Fruit fly (Drosophila melanogaster) whole organism, wandering third instar larva: ENCODE measurements around the gene CG18178.

ENCODE experiments used
- Abd-B ChIP-seq: fragments of >200 bp; optimal IDR thresholded peaks from 2 replicates; lab custom pipeline; 2017; ENCODE audit warnings: missing biosample characterization, missing genetic modification characterization
- CG32264 ChIP-seq: fragments of 200-800 bp; sonication (Bioruptor generic); optimal IDR thresholded peaks from 2 replicates; lab custom pipeline; 2016; ENCODE audit warnings: missing biosample characterization, missing genetic modification characterization
- CG9705 ChIP-seq: fragments of 200-800 bp; sonication (Bioruptor generic); optimal IDR thresholded peaks from 2 replicates; lab custom pipeline; 2018; ENCODE audit warnings: missing biosample characterization, mild to moderate bottlenecking, missing genetic modification characterization
- CrebA ChIP-seq: fragments of 200-800 bp; sonication (Bioruptor generic); optimal IDR thresholded peaks from 2 replicates; lab custom pipeline; 2016; ENCODE audit warnings: missing biosample characterization, mild to moderate bottlenecking, missing genetic modification characterization, borderline replicate concordance
- Dfd ChIP-seq: fragments of >200 bp; optimal IDR thresholded peaks from 2 replicates; lab custom pipeline; 2017; ENCODE audit warnings: missing biosample characterization, missing genetic modification characterization
- Dif ChIP-seq: fragments of 200-275, 200-300 bp; sonication (Bioruptor generic); optimal IDR thresholded peaks from 2 replicates; lab custom pipeline; 2018; ENCODE audit warnings: missing biosample characterization, missing genetic modification characterization; ENCODE audit not compliant: partially characterized antibody
- GATAd ChIP-seq: sonication (Bioruptor generic); optimal IDR thresholded peaks from 2 replicates; lab custom pipeline; 2016; ENCODE audit warnings: missing biosample characterization, missing genetic modification characterization
- HLH106 ChIP-seq: fragments of 200-800 bp; optimal IDR thresholded peaks from 3 replicates; lab custom pipeline; 2019; ENCODE audit warnings: missing biosample characterization, mild to moderate bottlenecking, missing genetic modification characterization, moderate library complexity
- Hnf4 ChIP-seq: fragments of 200-800 bp; sonication (Bioruptor generic); optimal IDR thresholded peaks from 2 replicates; lab custom pipeline; 2016; ENCODE audit warnings: missing biosample characterization, mild to moderate bottlenecking, missing genetic modification characterization
- Hr78 ChIP-seq: fragments of >200 bp; optimal IDR thresholded peaks from 2 replicates; lab custom pipeline; 2017; ENCODE audit warnings: missing biosample characterization, missing genetic modification characterization
- Hr83 ChIP-seq: fragments of 200-300 bp; sonication (Bioruptor generic); optimal IDR thresholded peaks from 2 replicates; lab custom pipeline; 2016; ENCODE audit warnings: missing biosample characterization, mild to moderate bottlenecking, missing genetic modification characterization, moderate library complexity; ENCODE audit not compliant: poor library complexity, severe bottlenecking
- Jra ChIP-seq: sonication (Bioruptor generic); optimal IDR thresholded peaks from 2 replicates; lab custom pipeline; 2016; ENCODE audit warnings: missing biosample characterization, missing genetic modification characterization
- Mio ChIP-seq: sonication (Bioruptor generic); optimal IDR thresholded peaks from 2 replicates; lab custom pipeline; 2016; ENCODE audit warnings: missing biosample characterization, missing genetic modification characterization
- Myc ChIP-seq: fragments of >200 bp; optimal IDR thresholded peaks from 2 replicates; lab custom pipeline; 2017
- N ChIP-seq: fragments of >200 bp; optimal IDR thresholded peaks from 2 replicates; lab custom pipeline; 2018; ENCODE audit warnings: missing biosample characterization, missing external identifiers, missing genetic modification characterization
- OdsH ChIP-seq: fragments of 200-800 bp; sonication (Bioruptor generic); optimal IDR thresholded peaks from 2 replicates; lab custom pipeline; 2016; ENCODE audit warnings: missing biosample characterization, mild to moderate bottlenecking, missing genetic modification characterization
- Rel ChIP-seq, 2 experiments: fragments of 200-800 bp; sonication (Bioruptor generic) in 1 of 2; optimal IDR thresholded peaks; 2 replicates in 1 of 2; 3 replicates in 1 of 2; lab custom pipeline; 2016 to 2019; ENCODE audit warnings: mild to moderate bottlenecking in 2 of 2, missing biosample characterization in 2 of 2, missing genetic modification characterization in 2 of 2, moderate library complexity in 1 of 2
- Sp1 ChIP-seq: fragments of 200-800 bp; sonication (Bioruptor generic); optimal IDR thresholded peaks from 3 replicates; lab custom pipeline; 2019; ENCODE audit warnings: missing biosample characterization, mild to moderate bottlenecking, missing genetic modification characterization, moderate library complexity
- Vsx2 ChIP-seq: fragments of 200-300, 225-300 bp; sonication (Bioruptor generic); optimal IDR thresholded peaks from 2 replicates; lab custom pipeline; 2018; ENCODE audit warnings: missing biosample characterization, missing genetic modification characterization; ENCODE audit not compliant: partially characterized antibody
- br ChIP-seq: fragments of 200-800 bp; sonication (Bioruptor generic); optimal IDR thresholded peaks from 2 replicates; lab custom pipeline; 2016; ENCODE audit warnings: missing biosample characterization, missing genetic modification characterization
- brk ChIP-seq: fragments of 200-800 bp; sonication (Bioruptor generic); optimal IDR thresholded peaks from 2 replicates; lab custom pipeline; 2016; ENCODE audit warnings: missing biosample characterization, mild to moderate bottlenecking, missing genetic modification characterization
- dl ChIP-seq, 2 experiments: fragments of 175-275, 200-275 bp in 1 of 2; fragments of 200-275 bp in 1 of 2; sonication (Bioruptor generic); optimal IDR thresholded peaks; lab custom pipeline; 2018; ENCODE audit warnings: mild to moderate bottlenecking in 2 of 2, missing biosample characterization in 2 of 2, missing genetic modification characterization in 2 of 2, moderate library complexity in 2 of 2; ENCODE audit not compliant: partially characterized antibody in 2 of 2, insufficient read depth in 1 of 2
- dmrt93B ChIP-seq: fragments of 200-800 bp; sonication (Bioruptor generic); optimal IDR thresholded peaks from 2 replicates; lab custom pipeline; 2018; ENCODE audit warnings: missing biosample characterization, mild to moderate bottlenecking, missing genetic modification characterization
- dsf ChIP-seq: sonication (Bioruptor generic); optimal IDR thresholded peaks from 2 replicates; lab custom pipeline; 2016; ENCODE audit warnings: missing biosample characterization, missing genetic modification characterization, borderline replicate concordance
- ey ChIP-seq: fragments of 200-800 bp; sonication (Bioruptor generic); optimal IDR thresholded peaks from 2 replicates; lab custom pipeline; 2016; ENCODE audit warnings: missing biosample characterization, missing genetic modification characterization
- foxo ChIP-seq, 2 experiments: fragments of 200-800 bp; sonication (Bioruptor generic); optimal IDR thresholded peaks; 2 replicates in 1 of 2; 3 replicates in 1 of 2; lab custom pipeline; 2016 to 2017; ENCODE audit warnings: missing biosample characterization in 2 of 2, missing genetic modification characterization in 2 of 2
- fru ChIP-seq: fragments of 200-800 bp; sonication (Bioruptor generic); optimal IDR thresholded peaks from 3 replicates; lab custom pipeline; 2016; ENCODE audit warnings: missing biosample characterization, mild to moderate bottlenecking, missing genetic modification characterization
- h ChIP-seq: fragments of 200-800 bp; sonication (Bioruptor generic); optimal IDR thresholded peaks from 3 replicates; lab custom pipeline; 2016; ENCODE audit warnings: missing biosample characterization, mild to moderate bottlenecking, missing genetic modification characterization
- jim ChIP-seq: fragments of 175-275, 200-325 bp; sonication (Bioruptor generic); optimal IDR thresholded peaks from 2 replicates; lab custom pipeline; 2016; ENCODE audit warnings: missing biosample characterization, mild to moderate bottlenecking, missing genetic modification characterization
- lola ChIP-seq: fragments of >200 bp; optimal IDR thresholded peaks from 2 replicates; lab custom pipeline; 2017; ENCODE audit warnings: missing biosample characterization, missing genetic modification characterization
- pan ChIP-seq: fragments of >200 bp; optimal IDR thresholded peaks from 2 replicates; lab custom pipeline; 2017
- psq ChIP-seq: fragments of 200-800 bp; sonication (Bioruptor generic); optimal IDR thresholded peaks from 3 replicates; lab custom pipeline; 2017; ENCODE audit warnings: missing biosample characterization, mild to moderate bottlenecking, missing genetic modification characterization, moderate library complexity
- rgr ChIP-seq: fragments of 200-800 bp; sonication (Bioruptor generic); optimal IDR thresholded peaks from 3 replicates; lab custom pipeline; 2016; ENCODE audit warnings: missing biosample characterization, mild to moderate bottlenecking, missing genetic modification characterization
- sage ChIP-seq: fragments of 200-800 bp; sonication (Bioruptor generic); optimal IDR thresholded peaks from 2 replicates; lab custom pipeline; 2016; ENCODE audit warnings: missing biosample characterization, mild to moderate bottlenecking, missing genetic modification characterization
- sv ChIP-seq: fragments of 200-800 bp; sonication (Bioruptor generic); optimal IDR thresholded peaks from 3 replicates; lab custom pipeline; 2016; ENCODE audit warnings: missing biosample characterization, missing genetic modification characterization
- tai ChIP-seq: sonication (Bioruptor generic); optimal IDR thresholded peaks from 2 replicates; lab custom pipeline; 2016; ENCODE audit warnings: missing biosample characterization, missing genetic modification characterization
- usp ChIP-seq: fragments of >200 bp; optimal IDR thresholded peaks from 2 replicates; lab custom pipeline; 2017; ENCODE audit warnings: missing biosample characterization, missing genetic modification characterization
- woc ChIP-seq: sonication (Bioruptor generic); optimal IDR thresholded peaks from 2 replicates; lab custom pipeline; 2016; ENCODE audit warnings: missing biosample characterization, mild to moderate bottlenecking, missing genetic modification characterization

CG18178 gene

dm6 chr3L:9745393-9745792 lies 26.4 kb upstream of the CG18178 start:
- TF ChIP-seq br (no peak), dsf (GFP tag; lab: Kevin White, UChicago) (no peak), CrebA (GFP tag; lab: Kevin White, UChicago) (no peak), Hnf4 (GFP tag; lab: Kevin White, UChicago) (no peak), foxo (GFP tag; optimal IDR thresholded peaks at IDR 0.05; lab: Kevin White, UChicago) (no peak), dmrt93B (GFP tag; lab: Kevin White, UChicago) (no peak), brk (GFP tag; lab: Kevin White, UChicago) (no peak), Vsx2 (GFP tag; lab: Kevin White, UChicago) (no peak), Jra (GFP tag; lab: Kevin White, UChicago) (no peak), ey (GFP tag; lab: Kevin White, UChicago) (no peak), pan (no peak)
- TF ChIP-seq, all 38 proteins: peak for 0

- TF ChIP-seq Rel (GFP tag; optimal IDR thresholded peaks at IDR 0.05; lab: Kevin White, UChicago) (peak; percentile 41), Rel (tag; optimal IDR thresholded peaks at IDR 0.05; lab: Kevin White, UChicago) (peak; percentile 53), sage (GFP tag; lab: Kevin White, UChicago) (peak; percentile 90), GATAd (no peak), Hnf4 (GFP tag; lab: Kevin White, UChicago) (peak; percentile 75), tai (GFP tag; lab: Kevin White, UChicago) (no peak), sv (GFP tag; lab: Kevin White, UChicago) (peak; percentile 65), CG32264 (GFP tag; lab: Kevin White, UChicago) (peak; percentile 79), h (GFP tag; lab: Kevin White, UChicago) (peak; percentile 87), dl (GFP tag; optimal IDR thresholded peaks at IDR 0.05; lab: Kevin White, UChicago; ENCODE audit: insufficient read depth in 1 of 2, partially characterized antibody in 2 of 2) (no peak), brk (GFP tag; lab: Kevin White, UChicago) (no peak), Dif (GFP tag; lab: Kevin White, UChicago) (no peak), N (GFP tag; lab: Kevin White, UChicago) (no peak), CG9705 (peak; percentile 94), HLH106 (tag; lab: Kevin White, UChicago) (peak; percentile 96), rgr (GFP tag; lab: Kevin White, UChicago) (peak; percentile 65), woc (GFP tag; lab: Kevin White, UChicago) (peak; percentile 90), psq (peak; percentile 76), CrebA (GFP tag; lab: Kevin White, UChicago) (peak; percentile 7), Sp1 (GFP tag; lab: Kevin White, UChicago) (peak; percentile 87), dmrt93B (GFP tag; lab: Kevin White, UChicago) (peak; percentile 92), Hr83 (GFP tag; lab: Kevin White, UChicago) (peak; percentile 13), br (peak; percentile 83), foxo (GFP tag; optimal IDR thresholded peaks at IDR 0.05; lab: Kevin White, UChicago) (peak; percentile 60 to 88), Vsx2 (GFP tag; lab: Kevin White, UChicago) (no peak), Jra (GFP tag; lab: Kevin White, UChicago) (no peak), Dfd (GFP tag; lab: Kevin White, UChicago) (no peak), Myc (lab: Kevin White, UChicago) (no peak), lola (GFP tag; lab: Kevin White, UChicago) (no peak), OdsH (GFP tag; lab: Kevin White, UChicago) (peak; percentile 79), usp (no peak), jim (no peak), fru (GFP tag; lab: Kevin White, UChicago) (peak; percentile 88), dsf (GFP tag; lab: Kevin White, UChicago) (no peak), Abd-B (GFP tag; lab: Kevin White, UChicago) (no peak), Hr78 (no peak), Mio (GFP tag; lab: Kevin White, UChicago) (no peak), ey (GFP tag; lab: Kevin White, UChicago) (peak; percentile 81), pan (no peak)
These were observed 25.2 kb upstream of the CG18178 start for dm6 chr3L:9744060-9744549.
